Fruit fly (Drosophila melanogaster) whole organism, embryonic: ENCODE measurements around the gene CG13297.
A peak's percentile ranks its signal among the peaks of the same experiment; 100 is the strongest.

Experiments used
- Atf-2 ChIP-seq: fragments of 200-800 bp; sonication (Bioruptor generic); optimal IDR thresholded peaks from 2 replicates; lab custom pipeline; 2016; ENCODE audit warnings: missing biosample characterization, missing genetic modification characterization
- Atf6 ChIP-seq: fragments of 200-800 bp; sonication (Bioruptor generic); IDR thresholded peaks from 2 replicates; pipeline ENCODE4 v1.3.6; 2022; ENCODE audit warnings: missing biosample characterization, missing genetic modification characterization
- CG11456 ChIP-seq: fragments of 200-800 bp; sonication (Bioruptor generic); IDR thresholded peaks from 3 replicates; pipeline ENCODE4 v1.3.6; 2022; ENCODE audit warnings: missing biosample characterization, missing genetic modification characterization
- CG11504 ChIP-seq: fragments of 200-800 bp; sonication (Bioruptor generic); optimal IDR thresholded peaks from 3 replicates; lab custom pipeline; 2019; ENCODE audit warnings: missing biosample characterization, mild to moderate bottlenecking, missing genetic modification characterization, moderate library complexity
- CG14710 ChIP-seq: fragments of 200-800 bp; sonication (Bioruptor generic); optimal IDR thresholded peaks from 3 replicates; lab custom pipeline; 2019; ENCODE audit warnings: missing biosample characterization, mild to moderate bottlenecking, missing genetic modification characterization, moderate library complexity
- CG14860 ChIP-seq: fragments of 200-800 bp; sonication (Bioruptor generic); IDR thresholded peaks from 3 replicates; pipeline ENCODE4 v1.3.6; 2022; ENCODE audit warnings: missing biosample characterization, missing genetic modification characterization; ENCODE audit not compliant: partially characterized antibody
- CG15601 ChIP-seq: fragments of 200-800 bp; sonication (Bioruptor generic); optimal IDR thresholded peaks from 3 replicates; lab custom pipeline; 2019; ENCODE audit warnings: missing biosample characterization, mild to moderate bottlenecking, missing genetic modification characterization, moderate library complexity
- CG31388 ChIP-seq: fragments of 200-800 bp; sonication (Bioruptor generic); optimal IDR thresholded peaks from 2 replicates; lab custom pipeline; 2016; ENCODE audit warnings: missing biosample characterization, missing genetic modification characterization
- CG31441 ChIP-seq: fragments of 200-800 bp; sonication (Bioruptor generic); IDR thresholded peaks from 2 replicates; pipeline ENCODE4 v1.3.6; 2022; ENCODE audit warnings: missing biosample characterization, missing genetic modification characterization
- CG4328 ChIP-seq: fragments of 200-800 bp; sonication (Bioruptor generic); optimal IDR thresholded peaks from 3 replicates; lab custom pipeline; 2017; ENCODE audit warnings: missing biosample characterization, missing genetic modification reagents, missing genetic modification characterization
- CG4360 ChIP-seq: fragments of 200-800 bp; sonication (Bioruptor generic); IDR thresholded peaks from 2 replicates; pipeline ENCODE4 v1.3.6; 2022; ENCODE audit warnings: missing biosample characterization, missing genetic modification characterization
- CG4707 ChIP-seq: fragments of 200-800 bp; sonication (Bioruptor generic); optimal IDR thresholded peaks from 2 replicates; lab custom pipeline; 2018; ENCODE audit warnings: missing biosample characterization, mild to moderate bottlenecking, missing genetic modification characterization, moderate library complexity
- CG4854 ChIP-seq: fragments of 200-800 bp; sonication (Bioruptor generic); optimal IDR thresholded peaks from 2 replicates; lab custom pipeline; 2016; ENCODE audit warnings: missing biosample characterization, missing genetic modification characterization, inconsistent platforms
- CG6854 ChIP-seq: fragments of 200-800 bp; sonication (Bioruptor generic); optimal IDR thresholded peaks from 3 replicates; lab custom pipeline; 2017; ENCODE audit warnings: missing biosample characterization, mild to moderate bottlenecking, missing genetic modification characterization
- CG7271 ChIP-seq: fragments of 200-800 bp; sonication (Bioruptor generic); optimal IDR thresholded peaks from 2 replicates; lab custom pipeline; 2018; ENCODE audit warnings: missing biosample characterization, mild to moderate bottlenecking, missing genetic modification characterization, moderate library complexity
- CG7745 ChIP-seq: fragments of 200-800 bp; sonication (Bioruptor generic); optimal IDR thresholded peaks from 2 replicates; lab custom pipeline; 2018; ENCODE audit warnings: missing biosample characterization, mild to moderate bottlenecking, missing genetic modification characterization, moderate library complexity
- CG9215 ChIP-seq: fragments of 200-800 bp; sonication (Bioruptor generic); IDR thresholded peaks from 2 replicates; pipeline ENCODE4 v1.3.6; 2022; ENCODE audit warnings: missing biosample characterization, missing genetic modification characterization
- CG9727 ChIP-seq: fragments of 200-800 bp; sonication (Bioruptor generic); optimal IDR thresholded peaks from 3 replicates; lab custom pipeline; 2017; ENCODE audit warnings: missing biosample characterization, mild to moderate bottlenecking, missing genetic modification characterization
- CG9876 ChIP-seq: fragments of 200-800 bp; sonication (Bioruptor generic); optimal IDR thresholded peaks from 2 replicates; lab custom pipeline; 2016; ENCODE audit warnings: missing biosample characterization, missing genetic modification characterization
- Dek ChIP-seq: fragments of 200-800 bp; sonication (Bioruptor generic); optimal IDR thresholded peaks from 3 replicates; lab custom pipeline; 2019; ENCODE audit warnings: missing biosample characterization, mild to moderate bottlenecking, missing genetic modification characterization, moderate library complexity
- Fer2 ChIP-seq: fragments of 200-800 bp; sonication (Bioruptor generic); optimal IDR thresholded peaks from 2 replicates; lab custom pipeline; 2018; ENCODE audit warnings: missing biosample characterization, mild to moderate bottlenecking, missing genetic modification characterization, moderate library complexity
- Hand ChIP-seq: fragments of 200-800 bp; sonication (Bioruptor generic); optimal IDR thresholded peaks from 2 replicates; lab custom pipeline; 2017; ENCODE audit warnings: mild to moderate bottlenecking, missing biosample characterization, missing genetic modification reagents, missing genetic modification characterization
- Jarid2 ChIP-seq: fragments of 200-800 bp; sonication (Bioruptor generic); optimal IDR thresholded peaks from 3 replicates; lab custom pipeline; 2017; ENCODE audit warnings: mild to moderate bottlenecking, missing biosample characterization, missing genetic modification reagents, missing genetic modification characterization
- Lpt ChIP-seq: fragments of >200 bp; optimal IDR thresholded peaks from 2 replicates; lab custom pipeline; 2018; ENCODE audit warnings: missing biosample characterization, missing genetic modification characterization
- Nf-YA ChIP-seq: fragments of 200-800 bp; sonication (Bioruptor generic); IDR thresholded peaks from 2 replicates; pipeline ENCODE4 v1.3.6; 2022; ENCODE audit warnings: missing biosample characterization, missing genetic modification characterization
- Nf-YC ChIP-seq: fragments of 200-800 bp; optimal IDR thresholded peaks from 3 replicates; lab custom pipeline; 2019; ENCODE audit warnings: missing biosample characterization, mild to moderate bottlenecking, missing genetic modification characterization, moderate library complexity
- Opbp ChIP-seq: fragments of 200-800 bp; sonication (Bioruptor generic); IDR thresholded peaks from 3 replicates; pipeline ENCODE4 v1.3.6; 2022; ENCODE audit warnings: missing biosample characterization, missing genetic modification characterization; ENCODE audit not compliant: partially characterized antibody
- Poxn ChIP-seq: fragments of 200-800 bp; sonication (Bioruptor generic); IDR thresholded peaks from 2 replicates; pipeline ENCODE4 v1.3.6; 2022; ENCODE audit warnings: missing biosample characterization, missing genetic modification characterization
- Rx ChIP-seq: fragments of 200-800 bp; sonication (Bioruptor generic); IDR thresholded peaks from 2 replicates; pipeline ENCODE4 v1.3.6; 2022; ENCODE audit warnings: missing biosample characterization, missing genetic modification characterization
- Six4 ChIP-seq: fragments of 200-800 bp; sonication (Bioruptor generic); optimal IDR thresholded peaks from 2 replicates; lab custom pipeline; 2016; ENCODE audit warnings: missing biosample characterization, missing genetic modification characterization
- Sry-δ ChIP-seq: fragments of 200-800 bp; sonication (Bioruptor generic); optimal IDR thresholded peaks from 2 replicates; lab custom pipeline; 2016; ENCODE audit warnings: missing biosample characterization, missing genetic modification characterization
- abd-A ChIP-seq: fragments of 200-800 bp; sonication (Bioruptor generic); optimal IDR thresholded peaks from 3 replicates; lab custom pipeline; 2019; ENCODE audit warnings: missing biosample characterization, mild to moderate bottlenecking, missing genetic modification characterization, moderate library complexity
- al ChIP-seq: fragments of 200-800 bp; sonication (Bioruptor generic); IDR thresholded peaks from 2 replicates; pipeline ENCODE4 v1.3.6; 2022; ENCODE audit warnings: missing biosample characterization, missing genetic modification characterization
- bab2 ChIP-seq: fragments of 200-800 bp; sonication (Bioruptor generic); optimal IDR thresholded peaks from 2 replicates; lab custom pipeline; 2016; ENCODE audit warnings: missing biosample characterization, missing genetic modification characterization
- dimm ChIP-seq: fragments of 200-800 bp; sonication (Bioruptor generic); IDR thresholded peaks from 2 replicates; pipeline ENCODE4 v1.3.6; 2022; ENCODE audit warnings: missing biosample characterization, missing genetic modification characterization
- hkb ChIP-seq, 2 experiments: fragments of 200-800 bp in 1 of 2; fragments of >200 bp in 1 of 2; sonication (Bioruptor generic) in 1 of 2; IDR thresholded peaks in 1 of 2; optimal IDR thresholded peaks in 1 of 2; 2 replicates each; pipeline versions ENCODE4 v1.3.6 to Lab custom; 2017 to 2022; ENCODE audit warnings: missing biosample characterization in 1 of 2, missing genetic modification characterization in 1 of 2
- jumu ChIP-seq: fragments of 200-800 bp; sonication (Bioruptor generic); optimal IDR thresholded peaks from 3 replicates; lab custom pipeline; 2016; ENCODE audit warnings: missing biosample characterization, missing genetic modification characterization
- klu ChIP-seq: fragments of 200-800 bp; sonication (Bioruptor generic); IDR thresholded peaks from 2 replicates; pipeline ENCODE4 v1.3.6; 2022; ENCODE audit warnings: missing biosample characterization, missing genetic modification characterization
- lab ChIP-seq: fragments of 200-800 bp; sonication (Bioruptor generic); optimal IDR thresholded peaks from 3 replicates; lab custom pipeline; 2017; ENCODE audit warnings: missing biosample characterization, missing genetic modification characterization, mild to moderate bottlenecking, moderate library complexity, missing genetic modification reagents
- mirr ChIP-seq: fragments of 200-800 bp; sonication (Bioruptor generic); optimal IDR thresholded peaks from 3 replicates; lab custom pipeline; 2018; ENCODE audit warnings: missing biosample characterization, mild to moderate bottlenecking, missing genetic modification characterization
- pb ChIP-seq: fragments of 200-800 bp; sonication (Bioruptor generic); optimal IDR thresholded peaks from 3 replicates; lab custom pipeline; 2016; ENCODE audit warnings: missing biosample characterization, missing genetic modification characterization
- pros ChIP-seq: fragments of 200-800 bp; sonication (Bioruptor generic); optimal IDR thresholded peaks from 3 replicates; lab custom pipeline; 2019; ENCODE audit warnings: missing biosample characterization, mild to moderate bottlenecking, missing genetic modification characterization, moderate library complexity
- psq ChIP-seq: fragments of 200-800 bp; sonication (Bioruptor generic); optimal IDR thresholded peaks from 2 replicates; lab custom pipeline; 2017; ENCODE audit warnings: missing biosample characterization, missing genetic modification characterization
- pzg ChIP-seq: fragments of 200-800 bp; sonication (Bioruptor generic); optimal IDR thresholded peaks from 3 replicates; lab custom pipeline; 2018; ENCODE audit warnings: missing biosample characterization, mild to moderate bottlenecking, missing genetic modification characterization, moderate library complexity
- shn ChIP-seq: fragments of 200-800 bp; sonication (Bioruptor generic); optimal IDR thresholded peaks from 3 replicates; lab custom pipeline; 2016; ENCODE audit warnings: missing biosample characterization, missing genetic modification characterization
- tap ChIP-seq: fragments of 200-800 bp; optimal IDR thresholded peaks from 3 replicates; lab custom pipeline; 2019; ENCODE audit warnings: missing biosample characterization, mild to moderate bottlenecking, missing genetic modification characterization, moderate library complexity
- wdn ChIP-seq: fragments of 200-800 bp; sonication (Bioruptor generic); IDR thresholded peaks from 2 replicates; pipeline ENCODE4 v1.3.6; 2022; ENCODE audit warnings: missing biosample characterization, missing genetic modification characterization
- wor ChIP-seq: fragments of 200-800 bp; sonication (Bioruptor generic); IDR thresholded peaks from 2 replicates; pipeline ENCODE4 v1.3.6; 2022; ENCODE audit warnings: missing biosample characterization, missing genetic modification characterization

Gene CG13297

DNA sequence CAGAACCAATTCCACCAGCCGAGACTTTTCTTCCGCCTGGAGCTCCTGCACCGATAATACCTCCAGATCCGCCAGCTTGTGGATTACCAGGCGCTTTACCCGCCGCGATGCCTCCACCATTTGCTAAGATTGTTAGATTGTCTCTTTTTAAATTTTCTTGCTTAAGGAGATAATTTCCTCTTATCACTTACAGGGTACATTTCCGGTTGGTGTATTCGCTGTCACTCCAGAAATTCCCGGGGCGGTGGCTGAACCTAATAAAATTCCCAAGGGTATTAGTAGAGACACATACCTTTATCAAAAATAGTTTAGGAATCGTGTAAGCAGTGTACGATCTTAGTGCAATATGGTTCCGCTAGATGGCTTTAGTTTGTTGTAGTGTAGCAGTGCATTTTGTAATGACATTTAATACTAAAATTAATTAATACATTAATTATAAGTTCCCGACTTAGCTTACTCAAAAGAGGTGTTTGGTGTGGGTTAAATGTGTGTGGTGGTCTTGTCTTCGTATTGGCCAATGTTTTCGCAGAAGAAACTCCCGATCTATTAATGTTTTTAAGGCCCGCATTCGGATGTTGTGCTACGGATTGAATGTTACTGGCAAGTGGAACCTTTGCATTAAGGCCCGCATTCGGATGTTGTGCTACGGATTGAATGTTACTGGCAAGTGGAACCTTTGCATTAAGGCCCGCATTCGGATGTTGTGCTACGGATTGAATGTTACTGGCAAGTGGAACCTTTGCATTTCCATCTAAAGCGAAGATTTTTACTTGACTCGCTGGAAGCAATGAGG is 32.4 kb downstream of the CG13297 start (continued):
- no peak for TF ChIP-seq Poxn (GFP tag; lab: Robert Waterston, UW)
- TF ChIP-seq pb (GFP tag; lab: Kevin White, UChicago), result peak; percentile 84
- TF ChIP-seq al (GFP tag; lab: Robert Waterston, UW), result peak; percentile 73
- TF ChIP-seq CG4707 (GFP tag; lab: Kevin White, UChicago), result peak; percentile 83
- TF ChIP-seq CG4854 (GFP tag; lab: Kevin White, UChicago), result peak; percentile 77
- TF ChIP-seq bab2, result peak; percentile 42
- peak; percentile 16 for TF ChIP-seq CG9876 (GFP tag; lab: Kevin White, UChicago)
- peak; percentile 71 for TF ChIP-seq Atf6 (GFP tag; lab: Robert Waterston, UW)
- TF ChIP-seq CG6854 (GFP tag; lab: Kevin White, UChicago), result peak; percentile 75
- TF ChIP-seq Nf-YA, result peak; percentile 83
- peak; percentile 20 for TF ChIP-seq Fer2 (tag; lab: Kevin White, UChicago)
- peak; percentile 81 for TF ChIP-seq Rx
- TF ChIP-seq CG7271 (tag; lab: Kevin White, UChicago), result peak; percentile 87
- TF ChIP-seq klu (GFP tag; lab: Robert Waterston, UW), result peak; percentile 53; the same call in 1 of the 2 replicates
- peak; percentile 58 for TF ChIP-seq Jarid2
- TF ChIP-seq psq (GFP tag; lab: Kevin White, UChicago), result no peak
- no peak for TF ChIP-seq Atf-2 (GFP tag; lab: Kevin White, UChicago)
- TF ChIP-seq hkb (optimal IDR thresholded peaks at IDR 0.05; lab: Kevin White, UChicago), result peak; percentile 59
- peak; percentile 91 for TF ChIP-seq hkb (GFP tag; IDR thresholded peaks at IDR 0.05; lab: Robert Waterston, UW)
- no peak for TF ChIP-seq CG31388
- peak; percentile 62 for TF ChIP-seq tap (tag; lab: Kevin White, UChicago)
- TF ChIP-seq mirr, result peak; percentile 84
- no peak for TF ChIP-seq Dek (tag; lab: Kevin White, UChicago)
- no peak for TF ChIP-seq pros (GFP tag; lab: Kevin White, UChicago)
- peak; percentile 13 for TF ChIP-seq CG11504
- 0 out of 2 replicates have a peak, but pooled peaks have one; percentile 34 for TF ChIP-seq dimm (GFP tag; lab: Robert Waterston, UW)
- TF ChIP-seq abd-A (tag; lab: Kevin White, UChicago), result no peak
- no peak for TF ChIP-seq Hand (GFP tag; lab: Kevin White, UChicago)
- TF ChIP-seq Six4, result peak; percentile 46
- TF ChIP-seq jumu (GFP tag; lab: Kevin White, UChicago), result no peak
- TF ChIP-seq wdn (GFP tag; lab: Robert Waterston, UW), result peak; percentile 49; the same call in 1 of the 2 replicates
- peak; percentile 94 for TF ChIP-seq lab (GFP tag; lab: Kevin White, UChicago)
- peak; percentile 53 for TF ChIP-seq CG15601 (tag; lab: Kevin White, UChicago)
- TF ChIP-seq CG9727 (GFP tag; lab: Kevin White, UChicago), result peak; percentile 71
- TF ChIP-seq CG11456, result peak; percentile 91; the same call in 2 of the 3 replicates
- TF ChIP-seq CG9215, result peak; percentile 28; the same call in 1 of the 2 replicates
- TF ChIP-seq CG4360 (GFP tag; lab: Robert Waterston, UW), result peak; percentile 53
- peak; percentile 52 for TF ChIP-seq Nf-YC (tag; lab: Kevin White, UChicago)
- no peak for TF ChIP-seq Opbp
- peak; percentile 50 for TF ChIP-seq shn (GFP tag; lab: Kevin White, UChicago)
- peak; percentile 61 for TF ChIP-seq CG14710 (tag; lab: Kevin White, UChicago)
- peak; percentile 31 for TF ChIP-seq Sry-δ (GFP tag; lab: Kevin White, UChicago)
- TF ChIP-seq CG7745 (tag; lab: Kevin White, UChicago), result no peak
- TF ChIP-seq CG31441 (GFP tag; lab: Robert Waterston, UW), result peak; percentile 80
- TF ChIP-seq Lpt (GFP tag; lab: Kevin White, UChicago), result no peak
- no peak for TF ChIP-seq CG14860 (GFP tag; lab: Robert Waterston, UW)
- peak; percentile 18; the same call in 1 of the 2 replicates for TF ChIP-seq wor (GFP tag; lab: Robert Waterston, UW)
- TF ChIP-seq pzg (GFP tag; lab: Kevin White, UChicago), result peak; percentile 17
- peak; percentile 81 for TF ChIP-seq CG4328 (GFP tag; lab: Kevin White, UChicago)
